Fruit fly (Drosophila melanogaster): ENCODE measurements around the gene Tbcc.

The Tbcc gene

DNA sequence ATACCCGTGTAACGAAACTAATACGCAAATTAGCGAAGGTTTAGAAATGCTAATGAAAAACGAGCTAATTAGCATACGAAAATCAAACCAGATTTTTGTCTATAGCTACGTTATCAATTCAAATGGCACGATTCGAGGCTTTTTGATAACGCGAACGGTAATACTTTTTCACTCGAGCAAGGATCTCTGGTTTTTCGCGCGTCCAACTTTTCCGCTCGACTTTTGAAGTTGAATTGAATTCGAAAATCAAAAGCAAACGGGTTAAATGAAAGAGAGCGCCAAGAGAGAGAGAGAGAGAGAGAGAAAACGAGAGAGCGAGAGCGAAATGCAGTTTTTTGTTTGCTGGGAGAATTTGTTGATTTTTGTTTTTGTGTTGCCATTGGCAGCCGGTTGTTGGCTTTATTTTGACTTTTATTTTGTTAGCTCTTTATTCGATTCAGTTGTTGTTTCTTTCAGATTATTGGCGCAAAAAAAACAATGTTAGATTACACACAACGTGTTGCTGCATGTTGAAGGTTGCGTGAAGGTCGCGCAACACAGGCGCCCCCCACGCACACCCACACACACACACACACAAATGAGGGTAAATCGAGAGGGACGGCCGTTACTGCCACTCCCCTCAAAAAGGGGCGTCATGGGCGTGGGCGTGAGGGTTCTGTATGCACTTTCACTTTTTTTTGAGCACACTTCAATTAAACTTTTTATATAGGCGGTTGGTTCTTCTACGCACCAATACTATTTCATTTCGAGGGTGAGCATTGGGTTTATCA, 9.7 kb upstream of the Tbcc start:
- TF ChIP-seq Clk (GFP tag; optimal IDR thresholded peaks at IDR 0.05) = peak; percentile 28
- peak; percentile 21 for TF ChIP-seq CG5204 (GFP tag; optimal IDR thresholded peaks at IDR 0.05)
- peak; percentile 77 for TF ChIP-seq pad (GFP tag; optimal IDR thresholded peaks at IDR 0.05)
- peak; percentile 22 for TF ChIP-seq Mnt (GFP tag; optimal IDR thresholded peaks at IDR 0.05)
- TF ChIP-seq CG12768 (GFP tag; optimal IDR thresholded peaks at IDR 0.05) = no peak
- TF ChIP-seq ovo (GFP tag; optimal IDR thresholded peaks at IDR 0.05) = no peak
- peak; percentile 32 for TF ChIP-seq CG11617 (GFP tag; optimal IDR thresholded peaks at IDR 0.05)
- no peak for TF ChIP-seq CG1620 (GFP tag; optimal IDR thresholded peaks at IDR 0.05)
- TF ChIP-seq CG14711 (tag; optimal IDR thresholded peaks at IDR 0.05) = no peak
- no peak for TF ChIP-seq tj (GFP tag; optimal IDR thresholded peaks at IDR 0.05)
- no peak for TF ChIP-seq CG7101 (tag; optimal IDR thresholded peaks at IDR 0.05)
- no peak for TF ChIP-seq Crg-1 (GFP tag; optimal IDR thresholded peaks at IDR 0.05)
- TF ChIP-seq cnc (optimal IDR thresholded peaks at IDR 0.05) = no peak
- no peak for TF ChIP-seq bab1 (GFP tag; optimal IDR thresholded peaks at IDR 0.05)
- no peak for TF ChIP-seq Hr96 (GFP tag; optimal IDR thresholded peaks at IDR 0.05)
- TF ChIP-seq cic (GFP tag; optimal IDR thresholded peaks at IDR 0.05) = no peak
- no peak for TF ChIP-seq toe (GFP tag; optimal IDR thresholded peaks at IDR 0.05)
- no peak for TF ChIP-seq kay (GFP tag; ENCODE audit: borderline replicate concordance)
- TF ChIP-seq CG7045 (GFP tag; optimal IDR thresholded peaks at IDR 0.05) = peak; percentile 37
- no peak for TF ChIP-seq CG33017 (tag; optimal IDR thresholded peaks at IDR 0.05)

dm6 chr2L:4196347-4197142, 9.0 kb upstream of the Tbcc start:
- TF ChIP-seq CG14711 (tag; optimal IDR thresholded peaks at IDR 0.05) (peak; percentile 13), toe (GFP tag; optimal IDR thresholded peaks at IDR 0.05) (no peak), kay (GFP tag; ENCODE audit: borderline replicate concordance) (peak; percentile 95), cic (GFP tag; optimal IDR thresholded peaks at IDR 0.05) (peak; percentile 24), CG33017 (tag; optimal IDR thresholded peaks at IDR 0.05) (peak; percentile 15), tj (GFP tag; optimal IDR thresholded peaks at IDR 0.05) (peak; percentile 81)

DNA sequence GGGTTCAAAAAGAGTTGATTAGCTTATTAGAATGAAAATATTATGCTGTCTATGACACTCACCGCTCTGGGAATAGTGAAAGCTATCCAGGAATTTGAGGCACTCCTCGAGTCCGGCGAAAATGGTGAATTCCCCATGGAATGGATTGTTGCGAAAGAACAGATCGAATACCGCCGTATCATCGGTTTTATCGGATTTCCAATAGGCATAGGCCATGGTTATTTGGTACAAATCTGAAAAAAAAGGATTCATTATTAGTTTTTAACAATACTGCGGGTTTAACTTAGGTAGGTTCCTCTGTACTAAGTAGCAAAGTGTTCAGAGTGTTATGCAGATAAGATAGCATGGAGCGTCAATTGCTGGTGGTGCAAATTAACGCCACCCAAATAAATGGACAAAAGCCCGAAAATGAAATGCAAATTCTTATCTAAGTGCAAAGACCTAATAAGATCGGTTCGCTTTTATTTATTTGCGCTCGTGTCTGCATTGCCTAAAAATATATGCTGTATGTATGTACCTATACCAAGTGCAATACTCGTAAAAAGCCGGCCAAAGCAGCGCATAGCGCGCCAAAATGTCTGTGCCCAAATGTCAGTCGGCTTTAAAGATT, 8.2 kb upstream of the Tbcc start:
- no peak for TF ChIP-seq cnc (optimal IDR thresholded peaks at IDR 0.05)
- TF ChIP-seq Clk (GFP tag; optimal IDR thresholded peaks at IDR 0.05) = no peak
- no peak for TF ChIP-seq Hr96 (GFP tag; optimal IDR thresholded peaks at IDR 0.05)
- TF ChIP-seq CG33017 (tag; optimal IDR thresholded peaks at IDR 0.05) = no peak
- no peak for TF ChIP-seq Mnt (GFP tag; optimal IDR thresholded peaks at IDR 0.05)

- TF ChIP-seq CG7045 (GFP tag; optimal IDR thresholded peaks at IDR 0.05) (no peak), cnc (optimal IDR thresholded peaks at IDR 0.05) (no peak), pad (GFP tag; optimal IDR thresholded peaks at IDR 0.05) (peak; percentile 95), CG12768 (GFP tag; optimal IDR thresholded peaks at IDR 0.05) (no peak), cic (GFP tag; optimal IDR thresholded peaks at IDR 0.05) (no peak), toe (GFP tag; optimal IDR thresholded peaks at IDR 0.05) (no peak), Crg-1 (GFP tag; optimal IDR thresholded peaks at IDR 0.05) (no peak), CG11617 (GFP tag; optimal IDR thresholded peaks at IDR 0.05) (no peak), ovo (GFP tag; optimal IDR thresholded peaks at IDR 0.05) (peak; percentile 40), CG1620 (GFP tag; optimal IDR thresholded peaks at IDR 0.05) (no peak), CG33017 (tag; optimal IDR thresholded peaks at IDR 0.05) (no peak), Hr96 (GFP tag; optimal IDR thresholded peaks at IDR 0.05) (no peak), bab1 (GFP tag; optimal IDR thresholded peaks at IDR 0.05) (peak; percentile 15), Mnt (GFP tag; optimal IDR thresholded peaks at IDR 0.05) (no peak), tj (GFP tag; optimal IDR thresholded peaks at IDR 0.05) (no peak), CG14711 (tag; optimal IDR thresholded peaks at IDR 0.05) (no peak), kay (GFP tag; ENCODE audit: borderline replicate concordance) (no peak), CG5204 (GFP tag; optimal IDR thresholded peaks at IDR 0.05) (no peak), Clk (GFP tag; optimal IDR thresholded peaks at IDR 0.05) (no peak), CG7101 (tag; optimal IDR thresholded peaks at IDR 0.05) (peak; percentile 18)
These were observed 2.1 kb downstream of the Tbcc start for dm6 chr2L:4185269-4186024.

dm6 chr2L:4179960-4180359, 7.6 kb downstream of the Tbcc start:
- TF ChIP-seq Clk (GFP tag; optimal IDR thresholded peaks at IDR 0.05) (no peak), tj (GFP tag; optimal IDR thresholded peaks at IDR 0.05) (no peak), kay (GFP tag; ENCODE audit: borderline replicate concordance) (no peak), CG14711 (tag; optimal IDR thresholded peaks at IDR 0.05) (no peak), cic (GFP tag; optimal IDR thresholded peaks at IDR 0.05) (no peak), CG1620 (GFP tag; optimal IDR thresholded peaks at IDR 0.05) (no peak), CG11617 (GFP tag; optimal IDR thresholded peaks at IDR 0.05) (no peak), Mnt (GFP tag; optimal IDR thresholded peaks at IDR 0.05) (no peak), CG33017 (tag; optimal IDR thresholded peaks at IDR 0.05) (no peak), CG12768 (GFP tag; optimal IDR thresholded peaks at IDR 0.05) (no peak), CG5204 (GFP tag; optimal IDR thresholded peaks at IDR 0.05) (no peak), toe (GFP tag; optimal IDR thresholded peaks at IDR 0.05) (no peak), ovo (GFP tag; optimal IDR thresholded peaks at IDR 0.05) (no peak), bab1 (GFP tag; optimal IDR thresholded peaks at IDR 0.05) (no peak), CG7045 (GFP tag; optimal IDR thresholded peaks at IDR 0.05) (no peak), pad (GFP tag; optimal IDR thresholded peaks at IDR 0.05) (no peak)

All from whole organism, adult.